Fruit fly (Drosophila melanogaster) Kc167 (cell line): Measurements from ENCODE around the gene CG6125.

ENCODE experiments used
- psq ChIP-seq: fragments of >200 bp; optimal IDR thresholded peaks from 2 replicates; lab custom pipeline; 2017; ENCODE audit warnings: missing external identifiers
- ttk ChIP-seq: sonication (Bioruptor generic); optimal IDR thresholded peaks from 2 replicates; lab custom pipeline; 2017; ENCODE audit warnings: missing external identifiers

- TF ChIP-seq ttk (lab: Kevin White, UChicago) (no peak), psq (lab: Kevin White, UChicago) (no peak)
These were observed 39.3 kb upstream of the CG6125 start for dm6 chr3R:15446149-15446548.
